Fruit fly (Drosophila melanogaster) whole organism, embryonic: ENCODE data around the gene frm.

Source experiments
- B-H1 ChIP-seq: fragments of 200-800 bp; sonication (Bioruptor generic); IDR thresholded peaks from 3 replicates; pipeline ENCODE4 v1.3.6; 2022; ENCODE audit warnings: missing biosample characterization, missing genetic modification characterization
- CG10209 ChIP-seq: fragments of 200-800 bp; sonication (Bioruptor generic); optimal IDR thresholded peaks from 3 replicates; lab custom pipeline; 2017; ENCODE audit warnings: missing biosample characterization, mild to moderate bottlenecking, missing genetic modification characterization, missing genetic modification reagents
- CG10274 ChIP-seq: fragments of 200-800 bp; sonication (Bioruptor generic); optimal IDR thresholded peaks from 3 replicates; lab custom pipeline; 2017; ENCODE audit warnings: missing biosample characterization, mild to moderate bottlenecking, missing genetic modification characterization
- CG10321 ChIP-seq: fragments of 200-800 bp; sonication (Bioruptor generic); IDR thresholded peaks from 2 replicates; pipeline ENCODE4 v1.3.6; 2022; ENCODE audit warnings: missing biosample characterization, missing genetic modification characterization
- CG11560 ChIP-seq: fragments of 200-800 bp; sonication (Bioruptor generic); IDR thresholded peaks from 3 replicates; pipeline ENCODE4 v1.3.6; 2022; ENCODE audit warnings: missing biosample characterization, missing genetic modification characterization
- CG12219 ChIP-seq: fragments of 200-800 bp; sonication (Bioruptor generic); optimal IDR thresholded peaks from 3 replicates; lab custom pipeline; 2018; ENCODE audit warnings: missing biosample characterization, mild to moderate bottlenecking, missing genetic modification characterization
- CG13424 ChIP-seq: fragments of 200-800 bp; sonication (Bioruptor generic); optimal IDR thresholded peaks from 2 replicates; lab custom pipeline; 2019; ENCODE audit warnings: missing biosample characterization, mild to moderate bottlenecking, missing genetic modification characterization, moderate library complexity
- CG13624 ChIP-seq: fragments of 200-800 bp; sonication (Bioruptor generic); optimal IDR thresholded peaks from 2 replicates; lab custom pipeline; 2016; ENCODE audit warnings: missing biosample characterization, missing genetic modification characterization
- CG15011 ChIP-seq: fragments of 200-800 bp; sonication (Bioruptor generic); optimal IDR thresholded peaks from 3 replicates; lab custom pipeline; 2018; ENCODE audit warnings: missing biosample characterization, mild to moderate bottlenecking, missing genetic modification characterization
- CG15696 ChIP-seq: fragments of 200-800 bp; sonication (Bioruptor generic); optimal IDR thresholded peaks from 2 replicates; lab custom pipeline; 2019; ENCODE audit warnings: missing biosample characterization, mild to moderate bottlenecking, missing genetic modification characterization, moderate library complexity
- CG17829 ChIP-seq: fragments of 200-800 bp; optimal IDR thresholded peaks from 2 replicates; lab custom pipeline; 2019; ENCODE audit warnings: missing biosample characterization, mild to moderate bottlenecking, missing genetic modification characterization, moderate library complexity
- CG18011 ChIP-seq: fragments of 200-800 bp; sonication (Bioruptor generic); optimal IDR thresholded peaks from 2 replicates; lab custom pipeline; 2017; ENCODE audit warnings: missing biosample characterization, missing genetic modification characterization, mild to moderate bottlenecking, moderate library complexity, missing genotype
- CG7357 ChIP-seq: fragments of 200-800 bp; sonication (Bioruptor generic); IDR thresholded peaks from 3 replicates; pipeline ENCODE4 v1.3.6; 2022; ENCODE audit warnings: missing biosample characterization, missing genetic modification characterization
- CG8765 ChIP-seq: fragments of 200-800 bp; sonication (Bioruptor generic); IDR thresholded peaks from 2 replicates; pipeline ENCODE4 v1.3.6; 2022; ENCODE audit warnings: missing biosample characterization, missing genetic modification characterization
- CG8924 ChIP-seq: fragments of 200-800 bp; optimal IDR thresholded peaks from 3 replicates; lab custom pipeline; 2019; ENCODE audit warnings: missing biosample characterization, mild to moderate bottlenecking, missing genetic modification characterization, moderate library complexity
- CG9797 ChIP-seq: fragments of 200-800 bp; sonication (Bioruptor generic); optimal IDR thresholded peaks from 3 replicates; lab custom pipeline; 2018; ENCODE audit warnings: missing biosample characterization, mild to moderate bottlenecking, missing genetic modification characterization
- D ChIP-seq, 2 experiments: fragments of 200-800 bp in 1 of 2; fragments of >200 bp in 1 of 2; sonication (Bioruptor generic) in 1 of 2; optimal IDR thresholded peaks; 2 replicates in 1 of 2; 3 replicates in 1 of 2; lab custom pipeline; 2017; ENCODE audit warnings: mild to moderate bottlenecking in 1 of 2, missing biosample characterization in 1 of 2, missing genetic modification characterization in 1 of 2, missing genetic modification reagents in 1 of 2
- Dip2 ChIP-seq: fragments of 200-800 bp; sonication (Bioruptor generic); IDR thresholded peaks from 2 replicates; pipeline ENCODE4 v1.3.6; 2022; ENCODE audit warnings: missing biosample characterization, missing genetic modification characterization
- Dll ChIP-seq: fragments of 200-800 bp; sonication (Bioruptor generic); IDR thresholded peaks from 4 replicates; pipeline ENCODE4 v1.3.6; 2022; ENCODE audit warnings: missing biosample characterization, missing genetic modification characterization; ENCODE audit not compliant: partially characterized antibody
- Eip74EF ChIP-seq, 2 experiments: fragments of 200-800 bp in 1 of 2; fragments of >200 bp in 1 of 2; sonication (Bioruptor generic) in 1 of 2; optimal IDR thresholded peaks; 2 replicates each; lab custom pipeline; 2017 to 2019; ENCODE audit warnings: missing biosample characterization in 2 of 2, missing genetic modification characterization in 2 of 2, mild to moderate bottlenecking in 1 of 2, moderate library complexity in 1 of 2
- GATAe ChIP-seq: fragments of 200-800 bp; sonication (Bioruptor generic); conservative IDR thresholded peaks from 2 replicates; pipeline ENCODE4 v1.3.6; 2022; ENCODE audit warnings: missing biosample characterization, missing genetic modification characterization
- HmgZ ChIP-seq: fragments of 200-800 bp; sonication (Bioruptor generic); optimal IDR thresholded peaks from 2 replicates; lab custom pipeline; 2018; ENCODE audit warnings: missing biosample characterization, mild to moderate bottlenecking, missing genetic modification characterization
- Hmx ChIP-seq: fragments of 200-800 bp; sonication (Bioruptor generic); optimal IDR thresholded peaks from 2 replicates; lab custom pipeline; 2016; ENCODE audit warnings: missing biosample characterization, missing genetic modification characterization
- Side ChIP-seq: fragments of 200-800 bp; sonication (Bioruptor generic); optimal IDR thresholded peaks from 2 replicates; lab custom pipeline; 2016; ENCODE audit warnings: missing biosample characterization, missing genetic modification characterization
- TFAM ChIP-seq: fragments of 200-800 bp; sonication (Bioruptor generic); optimal IDR thresholded peaks from 2 replicates; lab custom pipeline; 2017; ENCODE audit warnings: missing biosample characterization, missing genetic modification characterization, inconsistent platforms
- Usf ChIP-seq: fragments of 200-800 bp; sonication (Bioruptor generic); optimal IDR thresholded peaks from 2 replicates; lab custom pipeline; 2017; ENCODE audit warnings: missing genotype, missing biosample characterization, missing genetic modification characterization
- ash1 ChIP-seq: fragments of 200-800 bp; sonication (Bioruptor generic); optimal IDR thresholded peaks from 2 replicates; lab custom pipeline; 2018; ENCODE audit warnings: missing biosample characterization, mild to moderate bottlenecking, missing genetic modification characterization
- ato ChIP-seq: fragments of 200-800 bp; sonication (Bioruptor generic); IDR thresholded peaks from 2 replicates; pipeline ENCODE4 v1.3.6; 2022; ENCODE audit warnings: missing biosample characterization, missing genetic modification characterization; ENCODE audit not compliant: partially characterized antibody
- cad ChIP-seq: fragments of >200 bp; optimal IDR thresholded peaks from 2 replicates; lab custom pipeline; 2017; ENCODE audit warnings: missing biosample characterization, missing genetic modification characterization
- cato ChIP-seq: fragments of 200-800 bp; sonication (Bioruptor generic); optimal IDR thresholded peaks from 2 replicates; lab custom pipeline; 2016; ENCODE audit warnings: missing biosample characterization, missing genetic modification characterization, borderline replicate concordance
- chif ChIP-seq, 2 experiments: fragments of 200-800 bp; sonication (Bioruptor generic); optimal IDR thresholded peaks; 3 replicates each; lab custom pipeline; 2016; ENCODE audit warnings: missing biosample characterization in 2 of 2, missing genetic modification characterization in 2 of 2
- chinmo ChIP-seq: fragments of 200-800 bp; sonication (Bioruptor generic); IDR thresholded peaks from 4 replicates; pipeline ENCODE4 v1.3.6; 2022; ENCODE audit warnings: missing biosample characterization, missing genetic modification characterization; ENCODE audit not compliant: partially characterized antibody
- ci ChIP-seq: fragments of 200-800 bp; sonication (Bioruptor generic); IDR thresholded peaks from 3 replicates; pipeline ENCODE4 v1.3.6; 2022; ENCODE audit warnings: missing biosample characterization, missing genetic modification characterization
- cwo ChIP-seq: fragments of 200-800 bp; sonication (Bioruptor generic); optimal IDR thresholded peaks from 3 replicates; lab custom pipeline; 2017; ENCODE audit warnings: missing biosample characterization, missing genetic modification characterization, mild to moderate bottlenecking, moderate library complexity, missing genetic modification reagents
- disco-r ChIP-seq: fragments of 200-800 bp; sonication (Bioruptor generic); optimal IDR thresholded peaks from 2 replicates; lab custom pipeline; 2016; ENCODE audit warnings: missing biosample characterization, missing genetic modification characterization
- hkb ChIP-seq, 2 experiments: fragments of 200-800 bp in 1 of 2; fragments of >200 bp in 1 of 2; sonication (Bioruptor generic) in 1 of 2; IDR thresholded peaks in 1 of 2; optimal IDR thresholded peaks in 1 of 2; 2 replicates each; pipeline versions ENCODE4 v1.3.6 to Lab custom; 2017 to 2022; ENCODE audit warnings: missing biosample characterization in 1 of 2, missing genetic modification characterization in 1 of 2
- lmd ChIP-seq: fragments of 200-800 bp; sonication (Bioruptor generic); IDR thresholded peaks from 2 replicates; pipeline ENCODE4 v1.3.6; 2022; ENCODE audit warnings: missing biosample characterization, missing genetic modification characterization
- nerfin-2 ChIP-seq: fragments of 200-800 bp; sonication (Bioruptor generic); IDR thresholded peaks from 2 replicates; pipeline ENCODE4 v1.3.6; 2022; ENCODE audit warnings: missing biosample characterization, missing genetic modification characterization; ENCODE audit not compliant: partially characterized antibody
- phol ChIP-seq: fragments of 200-800 bp; sonication (Bioruptor generic); optimal IDR thresholded peaks from 3 replicates; lab custom pipeline; 2018; ENCODE audit warnings: missing biosample characterization, mild to moderate bottlenecking, missing genetic modification characterization, moderate library complexity
- sd ChIP-seq: fragments of 200-800 bp; sonication (Bioruptor generic); optimal IDR thresholded peaks from 3 replicates; lab custom pipeline; 2018; ENCODE audit warnings: missing biosample characterization, mild to moderate bottlenecking, missing genetic modification characterization, moderate library complexity
- sens ChIP-seq: fragments of 200-800 bp; sonication (Bioruptor generic); peaks from one replicate; lab custom pipeline; 2016; ENCODE audit warnings: missing biosample characterization, missing genetic modification characterization
- sens-2 ChIP-seq: fragments of 200-800 bp; sonication (Bioruptor generic); IDR thresholded peaks from 2 replicates; pipeline ENCODE4 v1.3.6; 2022; ENCODE audit warnings: missing biosample characterization, missing genetic modification characterization
- sim ChIP-seq: fragments of 200-800 bp; sonication (Bioruptor generic); IDR thresholded peaks from 2 replicates; pipeline ENCODE4 v1.3.6; 2022; ENCODE audit warnings: missing biosample characterization, missing genetic modification characterization
- sug ChIP-seq: fragments of 200-800 bp; optimal IDR thresholded peaks from 2 replicates; lab custom pipeline; 2019; ENCODE audit warnings: missing biosample characterization, mild to moderate bottlenecking, missing genetic modification characterization, moderate library complexity
- tx ChIP-seq: fragments of 200-800 bp; sonication (Bioruptor generic); optimal IDR thresholded peaks from 2 replicates; lab custom pipeline; 2016; ENCODE audit warnings: missing biosample characterization, missing genetic modification characterization
- vvl ChIP-seq: fragments of 200-800 bp; sonication (Bioruptor generic); IDR thresholded peaks from 2 replicates; pipeline ENCODE4 v1.3.6; 2022; ENCODE audit warnings: missing biosample characterization, missing genetic modification characterization

The frm gene

DNA sequence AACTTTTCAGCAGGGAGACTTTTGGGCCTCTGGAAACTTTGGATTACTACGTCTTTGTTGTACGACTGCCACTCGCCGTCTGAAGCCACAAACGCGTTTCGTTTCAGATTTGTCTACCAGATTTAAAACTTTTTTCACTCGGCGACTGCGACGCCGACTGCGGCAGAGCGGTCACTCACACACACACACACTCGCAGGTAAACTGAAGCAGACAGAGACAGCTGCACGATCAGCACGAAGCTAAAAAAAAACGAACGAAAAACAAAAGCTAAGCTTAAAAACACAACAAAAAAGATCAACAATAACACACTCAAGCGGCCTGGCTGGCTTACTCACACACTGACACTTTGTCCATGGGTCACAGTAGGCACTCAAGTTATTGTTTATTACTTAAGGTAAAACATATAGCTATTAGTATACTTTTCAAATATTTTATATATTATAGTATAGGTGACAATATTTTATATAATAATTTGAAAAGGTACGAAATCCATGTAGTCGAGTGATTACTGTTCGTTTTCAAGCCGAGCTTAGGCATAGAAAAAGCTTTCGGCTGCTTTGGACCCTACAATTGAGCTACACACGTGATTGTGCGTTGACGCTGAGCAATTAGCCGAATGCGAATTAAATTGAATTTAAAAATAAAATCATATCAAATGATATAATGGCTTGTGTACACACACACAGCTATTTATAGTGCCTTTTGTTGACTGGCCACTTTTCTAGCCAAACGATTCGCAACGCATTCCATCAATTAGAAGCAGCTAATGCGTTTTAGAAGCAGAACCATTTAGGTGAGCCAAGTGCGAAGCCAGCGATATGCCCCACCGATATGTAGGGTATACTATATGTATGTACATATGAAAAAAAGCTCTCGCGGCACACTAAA is 26.5 kb upstream of the frm start, which contains the start of gene Msr-110 (continued):
- TF ChIP-seq CG13624 (GFP tag; lab: Kevin White, UChicago) (peak; percentile 78), CG10321 (GFP tag; lab: Robert Waterston, UW) (0 out of 2 replicates have a peak, but pooled peaks have one; percentile 63), CG8765 (GFP tag; lab: Robert Waterston, UW) (peak; percentile 39; the same call in 1 of the 2 replicates), Usf (GFP tag; lab: Kevin White, UChicago) (peak; percentile 58), vvl (GFP tag; lab: Robert Waterston, UW) (peak; percentile 96), sug (tag; lab: Kevin White, UChicago) (peak; percentile 86), TFAM (GFP tag; lab: Kevin White, UChicago) (no peak), sim (GFP tag; lab: Robert Waterston, UW) (no peak; the same call in 1 of the 2 replicates), hkb (optimal IDR thresholded peaks at IDR 0.05; lab: Kevin White, UChicago) (no peak), hkb (GFP tag; IDR thresholded peaks at IDR 0.05; lab: Robert Waterston, UW) (peak; percentile 89), sens (GFP tag; lab: Kevin White, UChicago) (peak; percentile 93), tx (GFP tag; lab: Kevin White, UChicago) (peak; percentile 67), chinmo (peak; percentile 82; the same call in 1 of the 4 replicates), sens-2 (peak; percentile 50; the same call in 1 of the 2 replicates), phol (peak; percentile 91), CG11560 (tag; lab: Robert Waterston, UW) (peak; percentile 84), cato (peak; percentile 66), ato (GFP tag; lab: Robert Waterston, UW) (no peak), cad (GFP tag; lab: Kevin White, UChicago) (no peak), CG13424 (tag; lab: Kevin White, UChicago) (peak; percentile 93), CG17829 (tag; lab: Kevin White, UChicago) (peak; percentile 83), chif (GFP tag; optimal IDR thresholded peaks at IDR 0.05; lab: Kevin White, UChicago) (peak; percentile 49 to 79), cwo (GFP tag; lab: Kevin White, UChicago) (peak; percentile 92), CG15011 (peak; percentile 78), GATAe (GFP tag; lab: Robert Waterston, UW) (peak; percentile 69; the same call in 1 of the 2 replicates), CG12219 (peak; percentile 84), disco-r (GFP tag; lab: Kevin White, UChicago) (peak; percentile 45), Dip2 (GFP tag; lab: Robert Waterston, UW) (peak; percentile 42; the same call in 1 of the 2 replicates), lmd (GFP tag; lab: Robert Waterston, UW) (peak; percentile 93), Eip74EF (GFP tag; optimal IDR thresholded peaks at IDR 0.05; lab: Kevin White, UChicago) (peak in 1 of 2 experiments; percentile 86), ci (peak; percentile 90), nerfin-2 (GFP tag; lab: Robert Waterston, UW) (no peak), CG9797 (GFP tag; lab: Kevin White, UChicago) (no peak), D (optimal IDR thresholded peaks at IDR 0.05; lab: Kevin White, UChicago) (no peak), D (GFP tag; optimal IDR thresholded peaks at IDR 0.05; lab: Kevin White, UChicago) (peak; percentile 84), ash1 (GFP tag; lab: Kevin White, UChicago) (no peak), CG10209 (GFP tag; lab: Kevin White, UChicago) (peak; percentile 86), Side (GFP tag; lab: Kevin White, UChicago) (peak; percentile 48), CG18011 (GFP tag; lab: Kevin White, UChicago) (peak; percentile 35), Hmx (GFP tag; lab: Kevin White, UChicago) (peak; percentile 37), HmgZ (tag; lab: Kevin White, UChicago) (peak; percentile 82), sd (tag; lab: Kevin White, UChicago) (peak; percentile 82), CG7357 (peak; percentile 85; the same call in 2 of the 3 replicates), B-H1 (GFP tag; lab: Robert Waterston, UW) (peak; percentile 74; the same call in 2 of the 3 replicates), CG15696 (tag; lab: Kevin White, UChicago) (peak; percentile 50), CG10274 (peak; percentile 96), Dll (GFP tag; lab: Robert Waterston, UW) (no peak), CG8924 (tag; lab: Kevin White, UChicago) (peak; percentile 89)
